Fruit fly (Drosophila melanogaster) whole organism, prepupa: ENCODE results near the gene CG15880.

Source experiments
- Blimp-1 ChIP-seq: fragments of 200-800 bp; sonication (Bioruptor generic); optimal IDR thresholded peaks from 3 replicates; lab custom pipeline; 2017; ENCODE audit warnings: missing biosample characterization, missing genetic modification characterization, mild to moderate bottlenecking, moderate library complexity, missing genetic modification reagents
- CG10631 ChIP-seq: fragments of 200-800 bp; sonication (Bioruptor generic); optimal IDR thresholded peaks from 2 replicates; lab custom pipeline; 2016; ENCODE audit warnings: missing biosample characterization, missing genetic modification characterization
- CG10669 ChIP-seq: fragments of 200-800 bp; sonication (Bioruptor generic); optimal IDR thresholded peaks from 3 replicates; lab custom pipeline; 2018; ENCODE audit warnings: missing biosample characterization, mild to moderate bottlenecking, missing genetic modification characterization, moderate library complexity
- CG11294 ChIP-seq: fragments of 200-800 bp; sonication (Bioruptor generic); IDR thresholded peaks from 2 replicates; pipeline ENCODE4 v1.3.6; 2022; ENCODE audit warnings: missing biosample characterization, missing genetic modification characterization
- CG11762 ChIP-seq: fragments of 200-800 bp; sonication (Bioruptor generic); optimal IDR thresholded peaks from 3 replicates; lab custom pipeline; 2016; ENCODE audit warnings: missing biosample characterization, missing genetic modification characterization; ENCODE audit not compliant: insufficient read depth
- CG1621 ChIP-seq: fragments of 200-800 bp; sonication (Bioruptor generic); optimal IDR thresholded peaks from 3 replicates; lab custom pipeline; 2018; ENCODE audit warnings: missing biosample characterization, mild to moderate bottlenecking, missing genetic modification characterization
- CG16779 ChIP-seq: fragments of 200-800 bp; sonication (Bioruptor generic); optimal IDR thresholded peaks from 3 replicates; lab custom pipeline; 2017; ENCODE audit warnings: missing biosample characterization, mild to moderate bottlenecking, missing genetic modification characterization
- CG3032 ChIP-seq: fragments of 200-800 bp; optimal IDR thresholded peaks from 2 replicates; lab custom pipeline; 2019; ENCODE audit warnings: missing biosample characterization, mild to moderate bottlenecking, missing genetic modification characterization, moderate library complexity
- CG31627 ChIP-seq: fragments of 200-800 bp; sonication (Bioruptor generic); optimal IDR thresholded peaks from 3 replicates; lab custom pipeline; 2016; ENCODE audit warnings: missing biosample characterization, missing genetic modification characterization
- CG32006 ChIP-seq: fragments of 200-800 bp; sonication (Bioruptor generic); optimal IDR thresholded peaks from 3 replicates; lab custom pipeline; 2017; ENCODE audit warnings: missing biosample characterization, mild to moderate bottlenecking, missing genetic modification characterization
- CG34406 ChIP-seq: fragments of 200-800 bp; sonication (Bioruptor generic); optimal IDR thresholded peaks from 3 replicates; lab custom pipeline; 2016; ENCODE audit warnings: missing biosample characterization, missing genetic modification characterization
- CG3919 ChIP-seq: fragments of 200-800 bp; sonication (Bioruptor generic); optimal IDR thresholded peaks from 3 replicates; lab custom pipeline; 2016; ENCODE audit warnings: missing biosample characterization, missing genetic modification characterization
- CG4318 ChIP-seq: fragments of 200-800 bp; sonication (Bioruptor generic); optimal IDR thresholded peaks from 3 replicates; lab custom pipeline; 2017; ENCODE audit warnings: missing biosample characterization, mild to moderate bottlenecking, missing genetic modification characterization
- CG6163 ChIP-seq: fragments of 200-800 bp; sonication (Bioruptor generic); IDR thresholded peaks from 3 replicates; pipeline ENCODE4 v1.3.6; 2022; ENCODE audit warnings: missing biosample characterization, missing genetic modification characterization
- CG6276 ChIP-seq: fragments of 200-800 bp; sonication (Bioruptor generic); optimal IDR thresholded peaks from 2 replicates; lab custom pipeline; 2017; ENCODE audit warnings: missing biosample characterization, mild to moderate bottlenecking, missing genetic modification characterization
- CG6792 ChIP-seq: fragments of 200-800 bp; sonication (Bioruptor generic); optimal IDR thresholded peaks from 3 replicates; lab custom pipeline; 2016; ENCODE audit warnings: missing biosample characterization, missing genetic modification characterization
- CG6808 ChIP-seq: fragments of 200-800 bp; sonication (Bioruptor generic); optimal IDR thresholded peaks from 3 replicates; lab custom pipeline; 2017; ENCODE audit warnings: missing biosample characterization, missing genetic modification characterization, mild to moderate bottlenecking, moderate library complexity, missing genetic modification reagents
- CG6854 ChIP-seq: fragments of 200-800 bp; sonication (Bioruptor generic); optimal IDR thresholded peaks from 2 replicates; lab custom pipeline; 2017; ENCODE audit warnings: missing biosample characterization, mild to moderate bottlenecking, missing genetic modification characterization
- CG7368 ChIP-seq: fragments of 200-800 bp; sonication (Bioruptor generic); optimal IDR thresholded peaks from 3 replicates; lab custom pipeline; 2016; ENCODE audit warnings: missing biosample characterization, missing genetic modification characterization
- CG8319 ChIP-seq: fragments of 200-800 bp; sonication (Bioruptor generic); optimal IDR thresholded peaks from 3 replicates; lab custom pipeline; 2016; ENCODE audit warnings: missing biosample characterization, missing genetic modification characterization
- CG9139 ChIP-seq: fragments of 200-800 bp; sonication (Bioruptor generic); optimal IDR thresholded peaks from 3 replicates; lab custom pipeline; 2017; ENCODE audit warnings: missing biosample characterization, mild to moderate bottlenecking, missing genetic modification characterization
- Eip75B ChIP-seq: fragments of 200-800 bp; sonication (Bioruptor generic); optimal IDR thresholded peaks from 3 replicates; lab custom pipeline; 2016; ENCODE audit warnings: missing biosample characterization, missing genetic modification characterization
- Eip78C ChIP-seq: fragments of 200-800 bp; sonication (Bioruptor generic); peaks from one replicate; lab custom pipeline; 2016; ENCODE audit warnings: missing biosample characterization, missing genetic modification characterization
- Eip93F ChIP-seq: fragments of 200-800 bp; sonication (Bioruptor generic); optimal IDR thresholded peaks from 2 replicates; lab custom pipeline; 2016; ENCODE audit warnings: missing biosample characterization, mild to moderate bottlenecking, missing genetic modification characterization
- Hr38 ChIP-seq: sonication (Bioruptor generic); optimal IDR thresholded peaks from 2 replicates; lab custom pipeline; 2016; ENCODE audit warnings: missing biosample characterization, missing genetic modification characterization
- Hr39 ChIP-seq: fragments of 200-800 bp; sonication (Bioruptor generic); optimal IDR thresholded peaks from 2 replicates; lab custom pipeline; 2016; ENCODE audit warnings: missing biosample characterization, missing genetic modification characterization
- Hr4 ChIP-seq: fragments of 200-800 bp; sonication (Bioruptor generic); optimal IDR thresholded peaks from 3 replicates; lab custom pipeline; 2016; ENCODE audit warnings: missing biosample characterization, missing genetic modification characterization
- Lpt ChIP-seq: fragments of 200-800 bp; sonication (Bioruptor generic); optimal IDR thresholded peaks from 3 replicates; lab custom pipeline; 2016; ENCODE audit warnings: missing biosample characterization, missing genetic modification characterization
- Met ChIP-seq: fragments of 200-800 bp; sonication (Bioruptor generic); optimal IDR thresholded peaks from 3 replicates; lab custom pipeline; 2016; ENCODE audit warnings: missing biosample characterization, missing genetic modification characterization
- OdsH ChIP-seq: fragments of 200-800 bp; sonication (Bioruptor generic); optimal IDR thresholded peaks from 3 replicates; lab custom pipeline; 2016; ENCODE audit warnings: missing biosample characterization, missing genetic modification characterization
- Smox ChIP-seq: fragments of 200-800 bp; sonication (Bioruptor generic); optimal IDR thresholded peaks from 3 replicates; lab custom pipeline; 2016; ENCODE audit warnings: missing biosample characterization, missing genetic modification characterization
- Sox15 ChIP-seq: fragments of 200-800 bp; sonication (Bioruptor generic); optimal IDR thresholded peaks from 3 replicates; lab custom pipeline; 2016; ENCODE audit warnings: missing biosample characterization, missing genetic modification characterization
- cyc ChIP-seq: fragments of 200-800 bp; sonication (Bioruptor generic); optimal IDR thresholded peaks from 3 replicates; lab custom pipeline; 2016; ENCODE audit warnings: missing biosample characterization, missing genetic modification characterization
- dsx ChIP-seq: fragments of 200-800 bp; optimal IDR thresholded peaks from 3 replicates; lab custom pipeline; 2019; ENCODE audit warnings: missing biosample characterization, mild to moderate bottlenecking, missing genetic modification characterization, moderate library complexity; ENCODE audit not compliant: poor library complexity, severe bottlenecking
- eg ChIP-seq: fragments of 200-800 bp; sonication (Bioruptor generic); IDR thresholded peaks from 3 replicates; pipeline ENCODE4 v1.3.6; 2022; ENCODE audit warnings: missing biosample characterization, missing genetic modification characterization
- esn ChIP-seq: fragments of 200-800 bp; sonication (Bioruptor generic); optimal IDR thresholded peaks from 2 replicates; lab custom pipeline; 2016; ENCODE audit warnings: missing biosample characterization, mild to moderate bottlenecking, missing genetic modification characterization, moderate library complexity
- fd59A ChIP-seq: fragments of 200-800 bp; sonication (Bioruptor generic); optimal IDR thresholded peaks from 2 replicates; lab custom pipeline; 2017; ENCODE audit warnings: missing biosample characterization, mild to moderate bottlenecking, missing genetic modification characterization, missing genetic modification reagents
- fd85E ChIP-seq: fragments of 200-800 bp; sonication (Bioruptor generic); optimal IDR thresholded peaks from 3 replicates; lab custom pipeline; 2016; ENCODE audit warnings: missing biosample characterization, missing genetic modification characterization
- fkh ChIP-seq: fragments of 200-800 bp; sonication (Bioruptor generic); optimal IDR thresholded peaks from 3 replicates; lab custom pipeline; 2017; ENCODE audit warnings: missing biosample characterization, mild to moderate bottlenecking, missing genetic modification characterization, moderate library complexity
- pdm3 ChIP-seq: fragments of 200-800 bp; sonication (Bioruptor generic); optimal IDR thresholded peaks from 3 replicates; lab custom pipeline; 2016; ENCODE audit warnings: missing biosample characterization, missing genetic modification characterization
- salr ChIP-seq, 2 experiments: fragments of 200-800 bp; sonication (Bioruptor generic); optimal IDR thresholded peaks; 3 replicates each; lab custom pipeline; 2016 to 2018; ENCODE audit warnings: missing biosample characterization in 2 of 2, missing genetic modification characterization in 2 of 2, mild to moderate bottlenecking in 1 of 2
- spab ChIP-seq: fragments of 200-800 bp; sonication (Bioruptor generic); optimal IDR thresholded peaks from 2 replicates; lab custom pipeline; 2017; ENCODE audit warnings: missing biosample characterization, mild to moderate bottlenecking, missing genetic modification characterization, missing genetic modification reagents
- ss ChIP-seq, 2 experiments: fragments of 200-800 bp; sonication (Bioruptor generic); optimal IDR thresholded peaks; 2 replicates in 1 of 2; 3 replicates in 1 of 2; lab custom pipeline; 2017 to 2018; ENCODE audit warnings: mild to moderate bottlenecking in 2 of 2, missing biosample characterization in 2 of 2, missing genetic modification characterization in 2 of 2, moderate library complexity in 1 of 2
- svp ChIP-seq: fragments of 200-800 bp; sonication (Bioruptor generic); peaks from one replicate; lab custom pipeline; 2016; ENCODE audit warnings: missing biosample characterization, missing genetic modification characterization
- topi ChIP-seq: fragments of 200-800 bp; sonication (Bioruptor generic); optimal IDR thresholded peaks from 3 replicates; lab custom pipeline; 2016; ENCODE audit warnings: missing biosample characterization, missing genetic modification characterization
- vri ChIP-seq: fragments of 200-800 bp; sonication (Bioruptor generic); optimal IDR thresholded peaks from 3 replicates; lab custom pipeline; 2016; ENCODE audit warnings: missing biosample characterization, mild to moderate bottlenecking, missing genetic modification characterization

Gene CG15880

DNA sequence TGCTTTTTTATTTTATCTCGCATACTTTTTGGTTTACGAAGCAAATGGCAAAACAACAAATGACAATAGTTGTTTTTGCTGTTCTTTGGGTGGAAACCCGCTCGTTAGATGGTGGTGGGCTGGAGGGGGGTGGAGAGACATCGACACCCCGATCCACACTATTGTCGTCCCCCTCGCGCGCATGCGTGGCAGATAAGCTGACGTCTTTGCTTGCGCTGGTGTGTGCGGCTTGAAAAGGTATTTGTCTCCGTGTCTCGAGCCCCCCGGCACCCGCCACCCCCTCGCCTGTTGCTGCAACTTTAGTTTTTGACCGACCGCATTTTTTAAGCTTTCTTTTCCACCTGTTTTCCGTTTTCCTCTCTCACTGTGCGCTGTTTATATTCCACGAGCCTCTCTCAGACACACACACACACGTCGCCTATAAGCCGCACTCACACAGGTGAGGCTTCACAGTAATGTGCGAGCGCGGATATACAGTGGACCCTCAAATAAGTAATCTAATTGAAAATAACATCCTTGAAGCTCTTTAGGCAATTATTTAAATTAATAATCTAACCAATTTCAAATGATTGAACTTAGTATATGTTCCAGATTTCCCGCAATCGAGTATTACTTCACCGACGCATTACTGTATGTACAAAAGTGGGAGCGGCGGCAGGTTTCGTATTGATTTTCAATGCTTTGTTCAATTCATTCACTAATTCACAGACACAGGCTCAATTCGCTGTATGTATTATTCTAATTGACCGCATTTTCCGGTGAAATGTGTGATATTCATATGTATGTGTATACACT is 49.4 kb upstream of the CG15880 start (continued):
- peak; percentile 95 for TF ChIP-seq cyc
- peak; percentile 97 for TF ChIP-seq Hr39 (GFP tag; lab: Kevin White, UChicago)
- peak; percentile 79 for TF ChIP-seq Lpt
- TF ChIP-seq CG16779 = peak; percentile 80
- peak; percentile 64 to 88 for TF ChIP-seq ss (GFP tag; optimal IDR thresholded peaks at IDR 0.05; lab: Kevin White, UChicago)
- TF ChIP-seq fd59A (GFP tag; lab: Kevin White, UChicago) = peak; percentile 83
- TF ChIP-seq CG6163 = peak; percentile 97
- peak; percentile 95 for TF ChIP-seq pdm3 (GFP tag; lab: Kevin White, UChicago)
- TF ChIP-seq Eip78C = peak; percentile 98
- TF ChIP-seq salr (GFP tag; optimal IDR thresholded peaks at IDR 0.05; lab: Kevin White, UChicago) = peak; percentile 85 to 87
- peak; percentile 82 for TF ChIP-seq CG8319 (GFP tag; lab: Kevin White, UChicago)
- TF ChIP-seq CG10631 (GFP tag; lab: Kevin White, UChicago) = peak; percentile 93
- peak; percentile 78 for TF ChIP-seq dsx (GFP tag; lab: Kevin White, UChicago)

DNA sequence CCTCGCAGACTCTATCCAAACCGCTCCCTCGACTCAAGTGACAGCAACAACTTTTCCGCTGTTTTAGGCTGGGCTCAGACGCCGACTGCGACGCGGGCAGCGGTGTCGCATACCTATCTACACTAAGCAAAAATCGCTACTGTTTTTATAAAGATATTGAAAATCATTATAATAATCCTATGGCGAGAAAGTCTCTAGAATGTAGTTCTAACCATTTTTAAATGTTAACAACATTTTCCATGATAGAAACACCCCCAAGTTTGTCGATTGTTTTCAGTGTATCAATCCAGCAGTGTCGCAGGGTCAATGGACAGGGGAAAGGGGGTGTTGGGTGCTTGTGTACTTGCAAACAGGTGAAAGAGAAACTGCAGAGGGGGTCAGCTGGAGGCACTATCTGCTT is 48.1 kb upstream of the CG15880 start:
- peak; percentile 93 for TF ChIP-seq spab
- peak; percentile 98 for TF ChIP-seq esn (GFP tag; lab: Kevin White, UChicago)
- peak; percentile 93 to 95 for TF ChIP-seq salr (GFP tag; optimal IDR thresholded peaks at IDR 0.05; lab: Kevin White, UChicago)
- TF ChIP-seq CG10669 (GFP tag; lab: Kevin White, UChicago) = peak; percentile 93
- TF ChIP-seq CG9139 (GFP tag; lab: Kevin White, UChicago) = peak; percentile 88
- TF ChIP-seq CG6808 (GFP tag; lab: Kevin White, UChicago) = peak; percentile 92
- TF ChIP-seq CG7368 (GFP tag; lab: Kevin White, UChicago) = peak; percentile 94
- TF ChIP-seq Sox15 (GFP tag; lab: Kevin White, UChicago) = peak; percentile 97
- TF ChIP-seq ss (GFP tag; optimal IDR thresholded peaks at IDR 0.05; lab: Kevin White, UChicago) = peak; percentile 87 to 93
- peak; percentile 90 for TF ChIP-seq Blimp-1 (GFP tag; lab: Kevin White, UChicago)
- peak; percentile 95 for TF ChIP-seq CG6276 (GFP tag; lab: Kevin White, UChicago)
- TF ChIP-seq CG1621 (tag; lab: Kevin White, UChicago) = peak; percentile 94
- TF ChIP-seq CG3032 = peak; percentile 95
- TF ChIP-seq CG4318 = peak; percentile 95
- peak; percentile 97 for TF ChIP-seq topi (GFP tag; lab: Kevin White, UChicago)
- peak; percentile 97 for TF ChIP-seq OdsH (GFP tag; lab: Kevin White, UChicago)
- TF ChIP-seq CG8319 (GFP tag; lab: Kevin White, UChicago) = peak; percentile 97
- peak; percentile 97 for TF ChIP-seq CG10631 (GFP tag; lab: Kevin White, UChicago)
- TF ChIP-seq CG16779 = peak; percentile 93
- peak; percentile 99 for TF ChIP-seq CG3919 (GFP tag; lab: Kevin White, UChicago)
- TF ChIP-seq CG34406 = peak; percentile 97
- peak; percentile 97 for TF ChIP-seq vri (GFP tag; lab: Kevin White, UChicago)
- peak; percentile 93 for TF ChIP-seq Eip93F (GFP tag; lab: Kevin White, UChicago)
- peak; percentile 98 for TF ChIP-seq Eip75B (GFP tag; lab: Kevin White, UChicago)
- TF ChIP-seq fd85E (GFP tag; lab: Kevin White, UChicago) = peak; percentile 90
- peak; percentile 97 for TF ChIP-seq CG32006 (GFP tag; lab: Kevin White, UChicago)
- peak; percentile 99 for TF ChIP-seq CG6163
- TF ChIP-seq eg (GFP tag; lab: Robert Waterston, UW) = peak; percentile 98
- peak; percentile 98 for TF ChIP-seq Met (GFP tag; lab: Kevin White, UChicago)
- peak; percentile 72 for TF ChIP-seq Hr38 (GFP tag; lab: Kevin White, UChicago)
- peak; percentile 94 for TF ChIP-seq CG11762 (GFP tag; lab: Kevin White, UChicago)
- TF ChIP-seq CG31627 (GFP tag; lab: Kevin White, UChicago) = peak; percentile 98
- TF ChIP-seq pdm3 (GFP tag; lab: Kevin White, UChicago) = peak; percentile 98
- peak; percentile 94 for TF ChIP-seq CG11294 (GFP tag; lab: Robert Waterston, UW)
- TF ChIP-seq fkh = peak; percentile 83
- peak; percentile 95 for TF ChIP-seq Lpt
- TF ChIP-seq svp = peak; percentile 100
- TF ChIP-seq Hr39 (GFP tag; lab: Kevin White, UChicago) = peak; percentile 97
- TF ChIP-seq CG6854 (GFP tag; lab: Kevin White, UChicago) = peak; percentile 88
- TF ChIP-seq Hr4 = peak; percentile 98
- TF ChIP-seq CG6792 (GFP tag; lab: Kevin White, UChicago) = peak; percentile 98
- peak; percentile 96 for TF ChIP-seq Smox
